Worm (Caenorhabditis elegans) whole organism, L3 larva: Measurements from ENCODE around the gene fce-2.

Source experiments
- ZK546.5 ChIP-seq: sonication (generic microtip); optimal IDR thresholded peaks from 2 replicates; lab custom pipeline; 2017; ENCODE audit warnings: missing biosample characterization, missing genetic modification characterization
- aly-2 ChIP-seq: fragments of 150-350 bp; optimal IDR thresholded peaks from 2 replicates; lab custom pipeline; 2014; ENCODE audit warnings: missing biosample characterization, missing genetic modification characterization
- ama-1 ChIP-seq: fragments of 150-350 bp; optimal IDR thresholded peaks from 2 replicates; lab custom pipeline; 2018
- egl-27 ChIP-seq: sonication (generic microtip); optimal IDR thresholded peaks from 4 replicates; lab custom pipeline; 2017; ENCODE audit warnings: missing biosample characterization, missing genetic modification reagents, missing genetic modification characterization
- fos-1 ChIP-seq: fragments of 150-350 bp; optimal IDR thresholded peaks from 2 replicates; lab custom pipeline; 2014; ENCODE audit warnings: missing biosample characterization, missing genetic modification characterization
- mdl-1 ChIP-seq: fragments of 150-350 bp; optimal IDR thresholded peaks from 2 replicates; lab custom pipeline; 2014; ENCODE audit warnings: missing biosample characterization, missing genetic modification characterization
- nhr-11 ChIP-seq: fragments of 150-350 bp; optimal IDR thresholded peaks from 2 replicates; lab custom pipeline; 2014; ENCODE audit warnings: missing biosample characterization, missing genetic modification characterization
- pha-4 ChIP-seq: fragments of 150-350 bp; optimal IDR thresholded peaks from 2 replicates; lab custom pipeline; 2014; ENCODE audit warnings: missing biosample characterization, missing genetic modification reagents, missing genetic modification characterization
- tbx-2 ChIP-seq: sonication (generic microtip); optimal IDR thresholded peaks from 2 replicates; lab custom pipeline; 2016; ENCODE audit warnings: mild to moderate bottlenecking, missing genetic modification characterization, missing compliant biosample characterization
- ztf-11 ChIP-seq: fragments of 150-350 bp; optimal IDR thresholded peaks from 2 replicates; lab custom pipeline; 2014; ENCODE audit warnings: missing biosample characterization, missing genetic modification characterization

ce11 chrV:20455637-20456036 lies 30.5 kb downstream of the fce-2 start:
- TF ChIP-seq ZK546.5 (tag; lab: Kevin White, UChicago), result no peak
- no peak for TF ChIP-seq aly-2
- TF ChIP-seq nhr-11 (tag; lab: Kevin White, UChicago), result no peak
- no peak for TF ChIP-seq tbx-2 (tag; lab: Kevin White, UChicago)
- no peak for TF ChIP-seq ztf-11 (tag; lab: Kevin White, UChicago)
- TF ChIP-seq pha-4 (tag; lab: Kevin White, UChicago), result no peak
- TF ChIP-seq mdl-1 (tag; lab: Kevin White, UChicago), result no peak
- no peak for TF ChIP-seq egl-27 (tag; lab: Kevin White, UChicago)
- no peak for TF ChIP-seq ama-1 (lab: Kevin White, UChicago)
- TF ChIP-seq fos-1 (tag; lab: Kevin White, UChicago), result no peak
